Worm (Caenorhabditis elegans) whole organism, young adult: ENCODE data around the gene hmg-1.1.

ENCODE experiments used
- B0035.1 ChIP-seq: sonication (generic microtip); optimal IDR thresholded peaks from 2 replicates; lab custom pipeline; 2016; ENCODE audit warnings: missing genetic modification characterization, mild to moderate bottlenecking, missing compliant biosample characterization, missing genotype, missing genetic modification reagents
- B0261.1 ChIP-seq: sonication (generic microtip); optimal IDR thresholded peaks from 2 replicates; lab custom pipeline; 2016; ENCODE audit warnings: mild to moderate bottlenecking, missing genetic modification characterization, moderate library complexity, missing compliant biosample characterization
- F22D6.2 ChIP-seq: sonication (generic microtip); optimal IDR thresholded peaks from 2 replicates; lab custom pipeline; 2016; ENCODE audit warnings: mild to moderate bottlenecking, missing genetic modification characterization, missing compliant biosample characterization
- F33H1.4 ChIP-seq: fragments of 200-800 bp; sonication (Bioruptor generic); IDR thresholded peaks from 2 replicates; pipeline ENCODE4 v1.3.6; 2022; ENCODE audit warnings: missing genetic modification reagents, missing genetic modification characterization, missing compliant biosample characterization
- F39B2.1 ChIP-seq: fragments of 200-800 bp; sonication (Bioruptor generic); IDR thresholded peaks from 2 replicates; pipeline ENCODE4 v1.3.6; 2022; ENCODE audit warnings: missing genetic modification reagents, missing genetic modification characterization, missing compliant biosample characterization
- F52B5.7 ChIP-seq: sonication (generic microtip); optimal IDR thresholded peaks from 2 replicates; lab custom pipeline; 2016; ENCODE audit warnings: mild to moderate bottlenecking, missing genetic modification characterization, missing compliant biosample characterization
- T26A5.8 ChIP-seq: sonication (generic microtip); optimal IDR thresholded peaks from 2 replicates; lab custom pipeline; 2016; ENCODE audit warnings: missing genetic modification characterization, missing compliant biosample characterization
- Y79H2A.3 ChIP-seq: fragments of 200-800 bp; sonication (Bioruptor generic); conservative IDR thresholded peaks from 2 replicates; pipeline ENCODE4 v1.3.6; 2022; ENCODE audit warnings: missing genetic modification reagents, missing genetic modification characterization, missing compliant biosample characterization
- athp-1 ChIP-seq: sonication (generic microtip); optimal IDR thresholded peaks from 2 replicates; lab custom pipeline; 2017; ENCODE audit warnings: mild to moderate bottlenecking, missing genetic modification characterization, missing compliant biosample characterization
- attf-6 ChIP-seq: fragments of 200-800 bp; sonication (Bioruptor generic); IDR thresholded peaks from 2 replicates; pipeline ENCODE4 v1.3.6; 2022; ENCODE audit warnings: missing genetic modification reagents, missing genetic modification characterization, missing compliant biosample characterization
- cebp-2 ChIP-seq: fragments of 200-800 bp; sonication (Bioruptor generic); IDR thresholded peaks from 2 replicates; pipeline ENCODE4 v1.3.6; 2022; ENCODE audit warnings: missing genetic modification characterization, missing compliant biosample characterization
- ceh-27 ChIP-seq: fragments of 200-800 bp; sonication (Bioruptor generic); optimal IDR thresholded peaks from 2 replicates; lab custom pipeline; 2018; ENCODE audit warnings: mild to moderate bottlenecking, missing genetic modification characterization, moderate library complexity, missing compliant biosample characterization
- dpl-1 ChIP-seq: fragments of 150-350 bp; optimal IDR thresholded peaks from 2 replicates; lab custom pipeline; 2014; ENCODE audit warnings: missing biosample characterization, missing genetic modification reagents, missing genetic modification characterization
- efl-1 ChIP-seq: fragments of 150-350 bp; optimal IDR thresholded peaks from 2 replicates; lab custom pipeline; 2014; ENCODE audit warnings: missing biosample characterization, missing genetic modification reagents, missing genetic modification characterization
- egl-44 ChIP-seq: fragments of 200-800 bp; sonication (Bioruptor generic); IDR thresholded peaks from 2 replicates; pipeline ENCODE4 v1.3.6; 2022; ENCODE audit warnings: missing genetic modification reagents, missing genetic modification characterization, missing compliant biosample characterization
- ekl-4 ChIP-seq: fragments of 200-800 bp; sonication (Bioruptor generic); IDR thresholded peaks from 2 replicates; pipeline ENCODE4 v1.3.6; 2022; ENCODE audit warnings: missing genetic modification reagents, missing genetic modification characterization, missing compliant biosample characterization
- fkh-3 ChIP-seq: sonication (generic microtip); optimal IDR thresholded peaks from 2 replicates; lab custom pipeline; 2016; ENCODE audit warnings: mild to moderate bottlenecking, missing genetic modification characterization, missing compliant biosample characterization
- him-1 ChIP-seq: sonication (generic microtip); optimal IDR thresholded peaks from 2 replicates; lab custom pipeline; 2016; ENCODE audit warnings: missing genotype, missing genetic modification reagents, missing genetic modification characterization, missing compliant biosample characterization
- hmg-1.2 ChIP-seq: fragments of 200-800 bp; sonication (Bioruptor generic); IDR thresholded peaks from 2 replicates; pipeline ENCODE4 v1.3.6; 2022; ENCODE audit warnings: missing genetic modification reagents, missing genetic modification characterization, missing compliant biosample characterization
- let-526 ChIP-seq: fragments of 200-800 bp; sonication (Bioruptor generic); IDR thresholded peaks from 2 replicates; pipeline ENCODE4 v1.3.6; 2022; ENCODE audit warnings: missing genetic modification reagents, missing genetic modification characterization, missing compliant biosample characterization
- lin-35 ChIP-seq, 3 experiments: fragments of 150-350 bp in 2 of 3; sonication (generic microtip) in 1 of 3; optimal IDR thresholded peaks; 2 replicates each; lab custom pipeline; 2014 to 2018; ENCODE audit warnings: missing biosample characterization in 3 of 3, missing genetic modification characterization in 3 of 3, missing genetic modification reagents in 3 of 3
- lsl-1 ChIP-seq: fragments of 200-800 bp; sonication (Bioruptor generic); optimal IDR thresholded peaks from 2 replicates; lab custom pipeline; 2018; ENCODE audit warnings: mild to moderate bottlenecking, missing genetic modification characterization, moderate library complexity, missing compliant biosample characterization
- madf-10 ChIP-seq: sonication (generic microtip); optimal IDR thresholded peaks from 2 replicates; lab custom pipeline; 2016; ENCODE audit warnings: mild to moderate bottlenecking, missing genetic modification characterization, missing compliant biosample characterization
- madf-6 ChIP-seq: fragments of 200-800 bp; sonication (Bioruptor generic); IDR thresholded peaks from 2 replicates; pipeline ENCODE4 v1.3.6; 2022; ENCODE audit warnings: missing genetic modification reagents, missing genetic modification characterization, missing compliant biosample characterization
- madf-8 ChIP-seq: fragments of 200-800 bp; sonication (Bioruptor generic); conservative IDR thresholded peaks from 2 replicates; pipeline ENCODE4 v1.3.6; 2022; ENCODE audit warnings: missing genetic modification reagents, missing genetic modification characterization, missing compliant biosample characterization
- nfya-2 ChIP-seq: fragments of 200-800 bp; sonication (Bioruptor generic); IDR thresholded peaks from 2 replicates; pipeline ENCODE4 v1.3.6; 2022; ENCODE audit warnings: missing genetic modification reagents, missing genetic modification characterization, missing compliant biosample characterization
- nfyb-1 ChIP-seq: fragments of 200-800 bp; sonication (Bioruptor generic); IDR thresholded peaks from 2 replicates; pipeline ENCODE4 v1.3.6; 2022; ENCODE audit warnings: missing genetic modification reagents, missing genetic modification characterization, missing compliant biosample characterization
- nhr-120 ChIP-seq: fragments of 200-800 bp; sonication (Bioruptor generic); IDR thresholded peaks from 2 replicates; pipeline ENCODE4 v1.3.6; 2022; ENCODE audit warnings: missing genetic modification characterization, missing compliant biosample characterization
- pbrm-1 ChIP-seq: fragments of 200-800 bp; sonication (Bioruptor generic); IDR thresholded peaks from 2 replicates; pipeline ENCODE4 v1.3.6; 2022; ENCODE audit warnings: missing genetic modification reagents, missing genetic modification characterization, missing compliant biosample characterization
- rcor-1 ChIP-seq: fragments of 200-800 bp; sonication (Bioruptor generic); IDR thresholded peaks from 2 replicates; pipeline ENCODE4 v1.3.6; 2022; ENCODE audit warnings: missing genetic modification reagents, missing genetic modification characterization, missing compliant biosample characterization
- rec-8 ChIP-seq, 2 experiments: sonication (generic microtip); optimal IDR thresholded peaks; 2 replicates each; lab custom pipeline; 2016; ENCODE audit warnings: mild to moderate bottlenecking in 2 of 2, missing genetic modification characterization in 2 of 2, missing genetic modification reagents in 2 of 2, missing genotype in 2 of 2, missing biosample characterization in 1 of 2, missing compliant biosample characterization in 1 of 2, moderate library complexity in 1 of 2
- sea-2 ChIP-seq: fragments of 200-800 bp; sonication (Bioruptor generic); IDR thresholded peaks from 2 replicates; pipeline ENCODE4 v1.3.6; 2022; ENCODE audit warnings: missing genetic modification characterization, missing compliant biosample characterization
- snpc-1.1 ChIP-seq: sonication (generic microtip); optimal IDR thresholded peaks from 2 replicates; lab custom pipeline; 2017; ENCODE audit warnings: missing genetic modification characterization, mild to moderate bottlenecking, missing compliant biosample characterization, antibody characterized with exemption, moderate library complexity, missing genotype, missing genetic modification reagents; ENCODE audit not compliant: insufficient read depth
- snpc-1.3 ChIP-seq: sonication (generic microtip); optimal IDR thresholded peaks from 2 replicates; lab custom pipeline; 2017; ENCODE audit warnings: missing genetic modification characterization, mild to moderate bottlenecking, missing compliant biosample characterization, antibody characterized with exemption, moderate library complexity, missing genotype, missing genetic modification reagents; ENCODE audit not compliant: insufficient read depth
- snpc-4 ChIP-seq, 5 experiments: fragments of 150-350 bp in 1 of 5; sonication (generic microtip) in 4 of 5; optimal IDR thresholded peaks; 2 replicates each; lab custom pipeline; 2014 to 2018; ENCODE audit warnings: missing genetic modification characterization in 5 of 5, missing biosample characterization in 3 of 5, antibody characterized with exemption in 2 of 5, mild to moderate bottlenecking in 2 of 5, missing compliant biosample characterization in 2 of 5, missing genotype in 2 of 5, moderate library complexity in 2 of 5, missing genetic modification reagents in 1 of 5
- unc-62 ChIP-seq: fragments of 150-350 bp; optimal IDR thresholded peaks from 2 replicates; lab custom pipeline; 2014; ENCODE audit warnings: missing biosample characterization, missing genetic modification reagents, missing genetic modification characterization
- ztf-6 ChIP-seq: fragments of 200-800 bp; sonication (Bioruptor generic); IDR thresholded peaks from 2 replicates; pipeline ENCODE4 v1.3.6; 2022; ENCODE audit warnings: missing genetic modification reagents, missing genetic modification characterization, missing compliant biosample characterization

hmg-1.1 gene

DNA sequence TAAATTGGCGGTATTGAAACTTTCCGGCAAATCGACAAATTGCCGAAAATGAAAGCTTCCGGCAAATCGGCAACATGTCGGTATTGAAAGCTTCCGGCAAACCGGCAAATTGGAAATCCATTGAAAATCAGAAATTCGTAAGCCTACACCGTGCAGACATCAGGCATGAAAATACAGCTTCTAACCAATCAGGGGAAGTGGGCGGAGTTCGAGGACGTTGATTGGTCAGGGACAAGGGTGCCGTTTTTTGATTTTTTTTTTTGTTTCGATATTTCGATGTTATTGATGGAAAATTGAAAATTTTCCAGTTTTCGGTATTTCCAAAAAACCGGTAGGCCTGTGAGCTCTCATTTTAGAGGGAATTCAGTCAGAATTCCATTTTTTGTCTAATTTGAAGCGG is 19.3 kb downstream of the hmg-1.1 start:
- no peak for TF ChIP-seq ceh-27 (GFP tag; lab: Kevin White, UChicago)
- no peak for TF ChIP-seq let-526
- no peak for TF ChIP-seq snpc-4 (GFP tag; optimal IDR thresholded peaks at IDR 0.05; lab: Kevin White, UChicago)
- TF ChIP-seq snpc-4 (tag; optimal IDR thresholded peaks at IDR 0.05; lab: Kevin White, UChicago): no peak
- TF ChIP-seq fkh-3 (tag; lab: Kevin White, UChicago): no peak
- TF ChIP-seq egl-44 (GFP tag; lab: Robert Waterston, UW): no peak
- TF ChIP-seq unc-62: no peak
- TF ChIP-seq ekl-4 (GFP tag; lab: Robert Waterston, UW): no peak
- no peak for TF ChIP-seq snpc-1.1 (tag; lab: Kevin White, UChicago)
- TF ChIP-seq F52B5.7 (tag; lab: Kevin White, UChicago): no peak
- no peak for TF ChIP-seq lsl-1 (GFP tag; lab: Kevin White, UChicago)
- no peak for TF ChIP-seq Y79H2A.3 (GFP tag; lab: Robert Waterston, UW)
- TF ChIP-seq, all 124 proteins: peak for 0

DNA sequence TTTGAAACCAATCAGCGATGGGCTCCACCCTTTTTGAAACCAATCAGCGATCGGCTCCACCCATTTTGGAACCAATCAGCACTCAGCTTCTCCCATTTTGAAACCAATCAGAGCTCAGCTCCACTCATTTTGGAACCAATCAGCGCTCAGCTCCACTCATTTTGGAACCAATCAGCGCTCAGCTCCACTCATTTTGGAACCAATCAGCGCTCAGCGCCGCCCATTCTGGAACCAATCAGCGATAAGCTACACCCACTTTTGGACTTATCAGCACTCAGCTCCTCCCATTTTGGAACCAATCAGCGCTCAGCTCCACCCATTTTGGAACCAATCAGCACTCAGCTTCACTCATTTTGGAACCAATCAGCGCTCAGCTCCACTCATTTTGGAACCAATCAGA is 24.6 kb downstream of the hmg-1.1 start:
- TF ChIP-seq nfyb-1 (GFP tag; lab: Robert Waterston, UW) (0 out of 2 replicates have a peak, but pooled peaks have one; percentile 18), cebp-2 (GFP tag; lab: Robert Waterston, UW) (peak; percentile 78; the same call in 1 of the 2 replicates)

DNA sequence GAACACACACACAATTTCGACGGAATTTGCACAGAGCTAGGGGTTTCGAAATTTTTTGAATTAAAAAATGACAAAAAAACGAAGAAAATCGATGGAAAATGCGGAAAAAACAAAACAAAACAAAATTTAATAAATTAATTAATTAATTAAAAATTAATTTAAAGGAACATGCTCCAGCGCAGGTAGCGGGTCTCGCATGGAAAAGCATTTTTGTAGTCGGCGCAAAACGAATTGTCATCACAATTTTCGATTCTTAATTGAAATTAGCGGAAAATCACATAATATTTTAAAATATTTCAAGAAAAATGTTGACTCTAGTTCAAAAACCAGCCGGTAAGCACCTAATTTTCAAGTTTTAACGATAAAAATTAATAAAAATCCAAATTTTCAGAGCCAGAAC is 25.9 kb downstream of the hmg-1.1 start, which contains the start of gene Y54G11A.3:
TSS of gene Y54G11A.3 (plus strand) at position 213 of the 400 bp plus-strand sequence.
- TF ChIP-seq hmg-1.2 (GFP tag; lab: Robert Waterston, UW) (no peak), rcor-1 (no peak), him-1 (tag; lab: Kevin White, UChicago) (no peak), pbrm-1 (GFP tag; lab: Robert Waterston, UW) (no peak), B0035.1 (tag; lab: Kevin White, UChicago) (no peak), lsl-1 (GFP tag; lab: Kevin White, UChicago) (peak; percentile 78), madf-10 (no peak), efl-1 (GFP tag; lab: Kevin White, UChicago) (peak; percentile 15), F22D6.2 (tag; lab: Kevin White, UChicago) (no peak), athp-1 (tag; lab: Kevin White, UChicago) (no peak), sea-2 (no peak), attf-6 (GFP tag; lab: Robert Waterston, UW) (no peak), Y79H2A.3 (GFP tag; lab: Robert Waterston, UW) (no peak), lin-35 (GFP tag; optimal IDR thresholded peaks at IDR 0.05; lab: Kevin White, UChicago) (no peak), rec-8 (tag; optimal IDR thresholded peaks at IDR 0.05; lab: Kevin White, UChicago) (no peak), madf-8 (GFP tag; lab: Robert Waterston, UW) (no peak), madf-6 (GFP tag; lab: Robert Waterston, UW) (peak; percentile 63; the same call in 1 of the 2 replicates), F33H1.4 (GFP tag; lab: Robert Waterston, UW) (peak; percentile 78), ekl-4 (GFP tag; lab: Robert Waterston, UW) (no peak), T26A5.8 (tag; lab: Kevin White, UChicago) (no peak), ztf-6 (GFP tag; lab: Robert Waterston, UW) (no peak), nfya-2 (GFP tag; lab: Robert Waterston, UW) (no peak), F39B2.1 (GFP tag; lab: Robert Waterston, UW) (no peak), dpl-1 (GFP tag; lab: Kevin White, UChicago) (no peak), nhr-120 (GFP tag; lab: Robert Waterston, UW) (no peak), snpc-1.3 (tag; lab: Kevin White, UChicago) (no peak), B0261.1 (tag; lab: Kevin White, UChicago) (no peak)
